Worm (Caenorhabditis elegans) whole organism, L2 larva: ENCODE data around the gene cthd-1.

Source experiments
- F13H6.1 ChIP-seq: sonication (generic microtip); optimal IDR thresholded peaks from 2 replicates; lab custom pipeline; 2016; ENCODE audit warnings: missing genetic modification characterization, missing compliant biosample characterization
- ama-1 ChIP-seq: fragments of 150-350 bp; optimal IDR thresholded peaks from 2 replicates; lab custom pipeline; 2018; ENCODE audit warnings: inconsistent platforms
- lin-39 ChIP-seq: fragments of 150-350 bp; optimal IDR thresholded peaks from 2 replicates; lab custom pipeline; 2014; ENCODE audit warnings: missing biosample characterization, missing genetic modification reagents, missing genetic modification characterization
- nhr-12 ChIP-seq: fragments of 150-350 bp; optimal IDR thresholded peaks from 2 replicates; lab custom pipeline; 2014; ENCODE audit warnings: missing biosample characterization, missing genetic modification characterization
- nhr-77 ChIP-seq: fragments of 150-350 bp; optimal IDR thresholded peaks from 2 replicates; lab custom pipeline; 2014; ENCODE audit warnings: missing biosample characterization, missing genetic modification characterization
- zag-1 ChIP-seq: fragments of 150-350 bp; optimal IDR thresholded peaks from 2 replicates; lab custom pipeline; 2014; ENCODE audit warnings: missing biosample characterization, missing genetic modification characterization
- ztf-11 ChIP-seq: sonication (generic microtip); optimal IDR thresholded peaks from 2 replicates; lab custom pipeline; 2017; ENCODE audit warnings: missing biosample characterization, missing genetic modification characterization

DNA sequence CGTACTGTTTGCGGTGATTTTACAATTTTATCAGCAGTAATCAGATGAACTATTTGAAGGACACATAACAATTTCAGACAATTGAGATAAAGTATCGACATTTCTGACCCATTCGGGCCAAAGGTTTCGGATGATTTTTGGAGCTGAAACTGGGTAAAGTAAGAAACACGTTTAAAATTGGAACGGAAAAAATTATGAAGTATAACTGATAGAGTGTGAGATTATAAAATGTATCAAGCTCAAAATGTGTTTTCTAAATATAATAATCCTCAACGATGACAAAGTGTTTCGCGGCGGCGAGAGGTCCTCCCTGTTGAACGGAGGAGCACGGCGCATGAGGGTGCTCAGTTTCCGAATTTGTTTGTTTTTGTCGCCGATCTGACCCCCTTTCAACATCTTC lies 7.5 kb downstream of the cthd-1 start, which contains the start of gene ZK287.4:
- no peak for TF ChIP-seq nhr-12
- TF ChIP-seq F13H6.1 (tag; lab: Kevin White, UChicago), result no peak
- TF ChIP-seq nhr-77 (tag; lab: Kevin White, UChicago), result no peak
- TF ChIP-seq ztf-11 (tag; lab: Kevin White, UChicago), result no peak
- no peak for TF ChIP-seq ama-1 (lab: Kevin White, UChicago)
- TF ChIP-seq lin-39 (tag; lab: Kevin White, UChicago), result no peak
- no peak for TF ChIP-seq zag-1 (tag; lab: Kevin White, UChicago)
